Worm (Caenorhabditis elegans) whole organism, early embryonic: ENCODE results near the gene pqn-75.

ENCODE experiments used
- B0310.2 ChIP-seq: sonication (generic microtip); optimal IDR thresholded peaks from 2 replicates; lab custom pipeline; 2016; ENCODE audit warnings: mild to moderate bottlenecking, missing genetic modification characterization, missing compliant biosample characterization
- F13C5.2 ChIP-seq: sonication (generic microtip); optimal IDR thresholded peaks from 2 replicates; lab custom pipeline; 2017; ENCODE audit warnings: mild to moderate bottlenecking, missing genetic modification characterization, inconsistent platforms, missing compliant biosample characterization
- aly-1 ChIP-seq: sonication (generic microtip); optimal IDR thresholded peaks from 2 replicates; lab custom pipeline; 2016; ENCODE audit warnings: missing genetic modification characterization, missing compliant biosample characterization
- ama-1 ChIP-seq: fragments of 150-350 bp; optimal IDR thresholded peaks from 2 replicates; lab custom pipeline; 2014
- ceh-13 ChIP-seq: fragments of 200-800 bp; sonication (Bioruptor generic); optimal IDR thresholded peaks from 2 replicates; lab custom pipeline; 2018; ENCODE audit warnings: mild to moderate bottlenecking, missing genetic modification characterization, missing compliant biosample characterization
- ceh-36 ChIP-seq: sonication (generic microtip); optimal IDR thresholded peaks from 2 replicates; lab custom pipeline; 2016; ENCODE audit warnings: missing genetic modification characterization, inconsistent platforms, missing compliant biosample characterization
- ets-7 ChIP-seq: sonication (generic microtip); optimal IDR thresholded peaks from 2 replicates; lab custom pipeline; 2016; ENCODE audit warnings: missing genotype, missing genetic modification characterization, missing compliant biosample characterization
- flt-1 ChIP-seq: fragments of 200-800 bp; sonication (Bioruptor generic); IDR thresholded peaks from 2 replicates; pipeline ENCODE4 v1.3.6; 2022; ENCODE audit warnings: missing genetic modification characterization, missing compliant biosample characterization
- hmbx-1 ChIP-seq: sonication (generic microtip); optimal IDR thresholded peaks from 2 replicates; lab custom pipeline; 2016; ENCODE audit warnings: mild to moderate bottlenecking, missing genetic modification characterization, missing compliant biosample characterization
- hmg-4 ChIP-seq: fragments of 200-800 bp; sonication (Bioruptor generic); optimal IDR thresholded peaks from 2 replicates; lab custom pipeline; 2018; ENCODE audit warnings: mild to moderate bottlenecking, missing genetic modification characterization, missing compliant biosample characterization
- hnd-1 ChIP-seq: sonication (generic microtip); optimal IDR thresholded peaks from 2 replicates; lab custom pipeline; 2016; ENCODE audit warnings: missing genetic modification characterization, missing compliant biosample characterization
- pes-1 ChIP-seq: fragments of 200-800 bp; sonication (Bioruptor generic); IDR thresholded peaks from 2 replicates; pipeline ENCODE4 v1.3.6; 2022; ENCODE audit warnings: missing genetic modification reagents, missing genetic modification characterization, missing compliant biosample characterization
- scrt-1 ChIP-seq: fragments of 200-800 bp; sonication (Bioruptor generic); IDR thresholded peaks from 2 replicates; pipeline ENCODE4 v1.3.6; 2022; ENCODE audit warnings: missing genetic modification characterization, missing compliant biosample characterization
- sea-1 ChIP-seq: fragments of 200-800 bp; sonication (Bioruptor generic); conservative IDR thresholded peaks from 2 replicates; pipeline ENCODE4 v1.3.6; 2022; ENCODE audit warnings: missing genetic modification characterization, missing compliant biosample characterization
- tbx-11 ChIP-seq: fragments of 200-800 bp; sonication (Bioruptor generic); IDR thresholded peaks from 2 replicates; pipeline ENCODE4 v1.3.6; 2022; ENCODE audit warnings: missing genetic modification characterization, missing compliant biosample characterization
- tbx-37 ChIP-seq: fragments of 200-800 bp; sonication (Bioruptor generic); conservative IDR thresholded peaks from 2 replicates; pipeline ENCODE4 v1.3.6; 2022; ENCODE audit warnings: missing genetic modification reagents, missing genetic modification characterization, missing compliant biosample characterization
- tra-4 ChIP-seq: sonication (generic microtip); optimal IDR thresholded peaks from 2 replicates; lab custom pipeline; 2017; ENCODE audit warnings: missing genetic modification characterization, missing compliant biosample characterization

The pqn-75 gene

ce11 chrIV:4102720-4103119, 30.6 kb downstream of the pqn-75 start, which contains the start of gene ubc-1:
TSS of gene ubc-1 (plus strand) at chrIV:4103020.
- TF ChIP-seq scrt-1 (GFP tag; lab: Robert Waterston, UW) = no peak
- no peak for TF ChIP-seq flt-1 (GFP tag; lab: Robert Waterston, UW)
- no peak for TF ChIP-seq ets-7 (tag; lab: Kevin White, UChicago)
- no peak for TF ChIP-seq hnd-1
- no peak for TF ChIP-seq ceh-13 (GFP tag; lab: Kevin White, UChicago)
- no peak for TF ChIP-seq ama-1 (lab: Kevin White, UChicago)
- no peak for TF ChIP-seq tbx-11 (GFP tag; lab: Robert Waterston, UW)

ce11 chrIV:4108767-4109166, 36.6 kb downstream of the pqn-75 start, which contains the start of gene C35B1.7:
TSS of gene C35B1.7 (plus strand) at chrIV:4109067.
- TF ChIP-seq flt-1 (GFP tag; lab: Robert Waterston, UW) = no peak
- no peak for TF ChIP-seq ceh-13 (GFP tag; lab: Kevin White, UChicago)
- TF ChIP-seq hnd-1 = no peak
- TF ChIP-seq B0310.2 (tag; lab: Kevin White, UChicago) = no peak
- no peak for TF ChIP-seq sea-1 (GFP tag; lab: Robert Waterston, UW)
- no peak for TF ChIP-seq ama-1 (lab: Kevin White, UChicago)
- no peak for TF ChIP-seq tbx-37 (GFP tag; lab: Robert Waterston, UW)
- TF ChIP-seq scrt-1 (GFP tag; lab: Robert Waterston, UW) = no peak
- TF ChIP-seq ets-7 (tag; lab: Kevin White, UChicago) = no peak
- no peak for TF ChIP-seq hmg-4 (GFP tag; lab: Kevin White, UChicago)
- no peak for TF ChIP-seq tra-4 (tag; lab: Kevin White, UChicago)
- no peak for TF ChIP-seq hmbx-1
- TF ChIP-seq F13C5.2 (tag; lab: Kevin White, UChicago) = no peak
- TF ChIP-seq ceh-36 (tag; lab: Kevin White, UChicago) = no peak
- TF ChIP-seq tbx-11 (GFP tag; lab: Robert Waterston, UW) = no peak
- no peak for TF ChIP-seq pes-1
- TF ChIP-seq aly-1 (tag; lab: Kevin White, UChicago) = no peak

- TF ChIP-seq flt-1 (GFP tag; lab: Robert Waterston, UW) = no peak
- TF ChIP-seq pes-1 = no peak
Observed at ce11 chrIV:4112387-4112786, 40.3 kb downstream of the pqn-75 start, which contains the start of gene F49F1.14. TSS of gene F49F1.14 (minus strand) at chrIV:4112487.

ce11 chrIV:4114526-4114925, 42.4 kb downstream of the pqn-75 start, which contains the start of gene F49F1.15:
TSS of gene F49F1.15 (minus strand) at chrIV:4114626.
- TF ChIP-seq hmbx-1 = no peak
- no peak for TF ChIP-seq flt-1 (GFP tag; lab: Robert Waterston, UW)
- TF ChIP-seq B0310.2 (tag; lab: Kevin White, UChicago) = no peak
- TF ChIP-seq ceh-13 (GFP tag; lab: Kevin White, UChicago) = no peak

ce11 chrIV:4115634-4116033, 43.5 kb downstream of the pqn-75 start, which contains the start of the genes F49F1.4 and F49F1.2:
TSS of gene F49F1.4 (minus strand) at chrIV:4115734.
TSS of gene F49F1.2 (plus strand) at chrIV:4115943.
- TF ChIP-seq flt-1 (GFP tag; lab: Robert Waterston, UW) = no peak
- no peak for TF ChIP-seq tbx-37 (GFP tag; lab: Robert Waterston, UW)
- TF ChIP-seq hmbx-1 = no peak

ce11 chrIV:4117432-4117831, 45.3 kb downstream of the pqn-75 start, which contains the start of gene drd-50:
TSS of gene drd-50 (plus strand) at chrIV:4117732.
- TF ChIP-seq hmbx-1 (no peak), B0310.2 (tag; lab: Kevin White, UChicago) (no peak), ceh-13 (GFP tag; lab: Kevin White, UChicago) (no peak), aly-1 (tag; lab: Kevin White, UChicago) (no peak), tra-4 (tag; lab: Kevin White, UChicago) (no peak), F13C5.2 (tag; lab: Kevin White, UChicago) (no peak), scrt-1 (GFP tag; lab: Robert Waterston, UW) (no peak), hmg-4 (GFP tag; lab: Kevin White, UChicago) (no peak), sea-1 (GFP tag; lab: Robert Waterston, UW) (no peak), pes-1 (no peak), ets-7 (tag; lab: Kevin White, UChicago) (no peak), hnd-1 (no peak), tbx-37 (GFP tag; lab: Robert Waterston, UW) (no peak), flt-1 (GFP tag; lab: Robert Waterston, UW) (no peak), ceh-36 (tag; lab: Kevin White, UChicago) (no peak), ama-1 (lab: Kevin White, UChicago) (no peak), tbx-11 (GFP tag; lab: Robert Waterston, UW) (no peak)

- TF ChIP-seq aly-1 (tag; lab: Kevin White, UChicago) = no peak
- no peak for TF ChIP-seq hnd-1
- no peak for TF ChIP-seq tra-4 (tag; lab: Kevin White, UChicago)
- no peak for TF ChIP-seq ceh-13 (GFP tag; lab: Kevin White, UChicago)
Observed at ce11 chrIV:4120263-4120662, 48.1 kb downstream of the pqn-75 start, which contains the start of gene F49F1.5. TSS of gene F49F1.5 (minus strand) at chrIV:4120415.

- TF ChIP-seq hnd-1 (no peak), ceh-36 (tag; lab: Kevin White, UChicago) (no peak), aly-1 (tag; lab: Kevin White, UChicago) (no peak), F13C5.2 (tag; lab: Kevin White, UChicago) (no peak), ama-1 (lab: Kevin White, UChicago) (no peak), scrt-1 (GFP tag; lab: Robert Waterston, UW) (no peak), tbx-11 (GFP tag; lab: Robert Waterston, UW) (no peak)
Observed at ce11 chrIV:4121055-4121454, 48.9 kb downstream of the pqn-75 start.
